Worm (Caenorhabditis elegans) whole organism, mixed stage, embryonic: ENCODE measurements around the gene T06A10.107.

Source experiments
- drap-1 ChIP-seq: fragments of 200-800 bp; sonication (Bioruptor generic); optimal IDR thresholded peaks from 3 replicates; lab custom pipeline; 2018; ENCODE audit warnings: mild to moderate bottlenecking, missing genetic modification characterization, missing compliant biosample characterization
- hlh-1 ChIP-seq: fragments of 150-350 bp; optimal IDR thresholded peaks from 2 replicates; lab custom pipeline; 2014; ENCODE audit warnings: missing biosample characterization, missing genetic modification reagents, missing genetic modification characterization
- lin-13 ChIP-seq: fragments of 150-350 bp; optimal IDR thresholded peaks from 2 replicates; lab custom pipeline; 2014; ENCODE audit warnings: missing biosample characterization, missing genetic modification characterization
- lin-32 ChIP-seq: fragments of 200-800 bp; sonication (Bioruptor generic); optimal IDR thresholded peaks from 2 replicates; lab custom pipeline; 2018; ENCODE audit warnings: mild to moderate bottlenecking, missing genetic modification characterization, missing compliant biosample characterization
- mab-5 ChIP-seq: fragments of 150-350 bp; optimal IDR thresholded peaks from 2 replicates; lab custom pipeline; 2014; ENCODE audit warnings: missing biosample characterization, missing genetic modification characterization
- nhr-12 ChIP-seq: fragments of 150-350 bp; optimal IDR thresholded peaks from 2 replicates; lab custom pipeline; 2014; ENCODE audit warnings: missing biosample characterization, missing genetic modification characterization
- nhr-76 ChIP-seq: sonication (generic microtip); optimal IDR thresholded peaks from 2 replicates; lab custom pipeline; 2017; ENCODE audit warnings: missing biosample characterization, missing genetic modification characterization
- snpc-4 ChIP-seq: fragments of 150-350 bp; optimal IDR thresholded peaks from 2 replicates; lab custom pipeline; 2014; ENCODE audit warnings: missing biosample characterization, missing genetic modification characterization
- ztf-11 ChIP-seq: fragments of 150-350 bp; optimal IDR thresholded peaks from 2 replicates; lab custom pipeline; 2014; ENCODE audit warnings: missing biosample characterization, missing genetic modification characterization

- TF ChIP-seq hlh-1 (tag; lab: Kevin White, UChicago) (no peak), mab-5 (tag; lab: Kevin White, UChicago) (no peak), ztf-11 (no peak), lin-13 (no peak), drap-1 (GFP tag; lab: Kevin White, UChicago) (no peak), snpc-4 (no peak), nhr-12 (tag; lab: Kevin White, UChicago) (no peak), lin-32 (no peak), nhr-76 (no peak)
These were observed at the start of gene T06A10.107 for ce11 chrIV:16867223-16867622.
